Worm (Caenorhabditis elegans) whole organism, L2 larva: ENCODE results near the gene phat-7.

Experiments
- C34F6.9 ChIP-seq: fragments of 150-350 bp; optimal IDR thresholded peaks from 2 replicates; lab custom pipeline; 2014; ENCODE audit warnings: missing biosample characterization, missing genetic modification characterization
- F13H6.1 ChIP-seq: sonication (generic microtip); optimal IDR thresholded peaks from 2 replicates; lab custom pipeline; 2016; ENCODE audit warnings: missing genetic modification characterization, missing compliant biosample characterization
- R02D3.7 ChIP-seq: fragments of 150-350 bp; optimal IDR thresholded peaks from 2 replicates; lab custom pipeline; 2014; ENCODE audit warnings: missing biosample characterization, missing genetic modification characterization
- Y55F3AM.14 ChIP-seq: fragments of 200-800 bp; sonication (Bioruptor generic); optimal IDR thresholded peaks from 2 replicates; lab custom pipeline; 2018; ENCODE audit warnings: mild to moderate bottlenecking, missing genetic modification characterization, missing compliant biosample characterization
- ZK546.5 ChIP-seq: sonication (generic microtip); optimal IDR thresholded peaks from 2 replicates; lab custom pipeline; 2017; ENCODE audit warnings: missing biosample characterization, missing genetic modification characterization
- alr-1 ChIP-seq: fragments of 150-350 bp; optimal IDR thresholded peaks from 2 replicates; lab custom pipeline; 2014; ENCODE audit warnings: missing biosample characterization, missing genetic modification characterization
- ama-1 ChIP-seq: fragments of 150-350 bp; optimal IDR thresholded peaks from 2 replicates; lab custom pipeline; 2018; ENCODE audit warnings: inconsistent platforms
- blmp-1 ChIP-seq: sonication (generic microtip); optimal IDR thresholded peaks from 2 replicates; lab custom pipeline; 2017; ENCODE audit warnings: missing genetic modification characterization, mild to moderate bottlenecking, missing compliant biosample characterization, antibody characterized with exemption, moderate library complexity; ENCODE audit not compliant: insufficient read depth
- ceh-16 ChIP-seq: fragments of 150-350 bp; optimal IDR thresholded peaks from 2 replicates; lab custom pipeline; 2014; ENCODE audit warnings: missing biosample characterization, missing genetic modification characterization
- crh-2 ChIP-seq: sonication (generic microtip); optimal IDR thresholded peaks from 2 replicates; lab custom pipeline; 2017; ENCODE audit warnings: missing biosample characterization, missing genetic modification characterization
- dmd-4 ChIP-seq: sonication (generic microtip); optimal IDR thresholded peaks from 2 replicates; lab custom pipeline; 2017; ENCODE audit warnings: missing biosample characterization, missing genetic modification characterization
- egl-27 ChIP-seq: sonication (generic microtip); optimal IDR thresholded peaks from 3 replicates; lab custom pipeline; 2017; ENCODE audit warnings: missing biosample characterization, missing genetic modification reagents, missing genetic modification characterization
- elt-1 ChIP-seq: fragments of 150-350 bp; optimal IDR thresholded peaks from 2 replicates; lab custom pipeline; 2014; ENCODE audit warnings: missing biosample characterization, missing genetic modification characterization
- fos-1 ChIP-seq: fragments of 150-350 bp; optimal IDR thresholded peaks from 2 replicates; lab custom pipeline; 2014; ENCODE audit warnings: missing biosample characterization, missing genetic modification characterization
- gmeb-1 ChIP-seq: fragments of 150-350 bp; optimal IDR thresholded peaks from 2 replicates; lab custom pipeline; 2014; ENCODE audit warnings: missing biosample characterization, missing genetic modification characterization
- lin-11 ChIP-seq: fragments of 150-350 bp; sonication (generic microtip); optimal IDR thresholded peaks from 2 replicates; lab custom pipeline; 2014; ENCODE audit warnings: missing biosample characterization, missing genetic modification characterization, inconsistent platforms, mixed read lengths
- lin-13 ChIP-seq: fragments of 150-350 bp; optimal IDR thresholded peaks from 2 replicates; lab custom pipeline; 2014; ENCODE audit warnings: missing biosample characterization, missing genetic modification reagents, missing genetic modification characterization
- lin-39 ChIP-seq: fragments of 150-350 bp; optimal IDR thresholded peaks from 2 replicates; lab custom pipeline; 2014; ENCODE audit warnings: missing biosample characterization, missing genetic modification reagents, missing genetic modification characterization
- lsy-2 ChIP-seq, 2 experiments: fragments of 150-350 bp in 1 of 2; sonication (generic microtip) in 1 of 2; optimal IDR thresholded peaks; 2 replicates each; lab custom pipeline; 2014 to 2017; ENCODE audit warnings: missing biosample characterization in 2 of 2, missing genetic modification characterization in 2 of 2
- mab-5 ChIP-seq: fragments of 150-350 bp; optimal IDR thresholded peaks from 2 replicates; lab custom pipeline; 2014; ENCODE audit warnings: missing biosample characterization, missing genetic modification characterization
- mbf-1 ChIP-seq: sonication (generic microtip); optimal IDR thresholded peaks from 2 replicates; lab custom pipeline; 2017; ENCODE audit warnings: missing biosample characterization, missing genetic modification characterization
- mdl-1 ChIP-seq, 2 experiments: fragments of 150-350 bp in 1 of 2; sonication (generic microtip) in 1 of 2; optimal IDR thresholded peaks; 2 replicates each; lab custom pipeline; 2017; ENCODE audit warnings: missing biosample characterization in 2 of 2, missing genetic modification characterization in 2 of 2
- nhr-11 ChIP-seq: fragments of 150-350 bp; optimal IDR thresholded peaks from 2 replicates; lab custom pipeline; 2014; ENCODE audit warnings: missing biosample characterization, missing genetic modification characterization
- nhr-129 ChIP-seq: fragments of 150-350 bp; optimal IDR thresholded peaks from 2 replicates; lab custom pipeline; 2014; ENCODE audit warnings: missing biosample characterization, missing genetic modification characterization
- nhr-21 ChIP-seq: fragments of 150-350 bp; optimal IDR thresholded peaks from 2 replicates; lab custom pipeline; 2014; ENCODE audit warnings: missing biosample characterization, missing genetic modification characterization
- nhr-23 ChIP-seq: fragments of 150-350 bp; optimal IDR thresholded peaks from 2 replicates; lab custom pipeline; 2014; ENCODE audit warnings: missing biosample characterization, missing genetic modification reagents, missing genetic modification characterization
- nhr-25 ChIP-seq: fragments of 150-350 bp; sonication (generic microtip); optimal IDR thresholded peaks from 3 replicates; lab custom pipeline; 2014; ENCODE audit warnings: missing biosample characterization, missing genetic modification characterization
- nhr-6 ChIP-seq: fragments of 150-350 bp; optimal IDR thresholded peaks from 2 replicates; lab custom pipeline; 2014; ENCODE audit warnings: missing biosample characterization, missing genetic modification characterization
- peb-1 ChIP-seq: fragments of 150-350 bp; optimal IDR thresholded peaks from 2 replicates; lab custom pipeline; 2014; ENCODE audit warnings: missing biosample characterization, missing genetic modification characterization
- sem-4 ChIP-seq: fragments of 150-350 bp; optimal IDR thresholded peaks from 2 replicates; lab custom pipeline; 2014; ENCODE audit warnings: missing biosample characterization, missing genetic modification reagents, missing genetic modification characterization
- skn-1 ChIP-seq: sonication (generic microtip); optimal IDR thresholded peaks from 2 replicates; lab custom pipeline; 2017; ENCODE audit warnings: missing biosample characterization, missing genetic modification characterization
- sma-9 ChIP-seq, 2 experiments: fragments of 150-350 bp in 1 of 2; sonication (generic microtip) in 1 of 2; optimal IDR thresholded peaks; 2 replicates each; lab custom pipeline; 2014 to 2016; ENCODE audit warnings: missing genetic modification characterization in 2 of 2, mild to moderate bottlenecking in 1 of 2, missing biosample characterization in 1 of 2, missing compliant biosample characterization in 1 of 2, missing genetic modification reagents in 1 of 2, moderate library complexity in 1 of 2
- unc-55 ChIP-seq: fragments of 150-350 bp; sonication (generic microtip); optimal IDR thresholded peaks from 3 replicates; lab custom pipeline; 2014; ENCODE audit warnings: missing biosample characterization, missing genetic modification reagents, missing genetic modification characterization
- unc-62 ChIP-seq: fragments of 150-350 bp; optimal IDR thresholded peaks from 2 replicates; lab custom pipeline; 2014; ENCODE audit warnings: missing biosample characterization, missing genetic modification reagents, missing genetic modification characterization
- zag-1 ChIP-seq: fragments of 150-350 bp; optimal IDR thresholded peaks from 2 replicates; lab custom pipeline; 2014; ENCODE audit warnings: missing biosample characterization, missing genetic modification characterization
- ztf-1 ChIP-seq: fragments of 200-800 bp; sonication (Bioruptor generic); conservative IDR thresholded peaks from 2 replicates; pipeline ENCODE4 v1.3.6; 2022; ENCODE audit warnings: missing genetic modification characterization, missing compliant biosample characterization
- ztf-11 ChIP-seq: sonication (generic microtip); optimal IDR thresholded peaks from 2 replicates; lab custom pipeline; 2017; ENCODE audit warnings: missing biosample characterization, missing genetic modification characterization
- ztf-4 ChIP-seq: fragments of 150-350 bp; optimal IDR thresholded peaks from 2 replicates; lab custom pipeline; 2014; ENCODE audit warnings: missing biosample characterization, missing genetic modification characterization

phat-7 gene

DNA sequence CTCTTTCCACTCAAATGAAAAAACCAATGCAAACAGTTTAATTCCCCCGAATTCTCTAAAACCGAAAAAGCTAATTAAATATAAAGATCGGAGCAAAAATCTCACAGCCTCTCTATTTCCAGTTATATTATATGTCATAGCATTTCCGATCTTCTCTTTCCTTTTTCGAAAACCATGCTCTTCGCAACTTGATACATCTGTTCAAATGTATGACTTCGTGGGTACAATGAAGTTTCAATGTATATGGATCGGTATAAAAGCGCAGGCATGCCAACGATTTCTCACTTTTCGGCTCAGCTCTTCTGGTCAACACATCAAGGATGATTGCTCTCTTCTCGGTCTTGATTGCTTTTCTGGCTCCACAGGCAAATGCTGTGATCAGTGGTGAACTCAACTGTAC, at the start of gene phat-7:
Gene phat-7 (plus strand): TSS at position 301 of the 400 bp plus-strand sequence.
- no peak for TF ChIP-seq peb-1 (tag; lab: Kevin White, UChicago)
- no peak for TF ChIP-seq ztf-4
- no peak for TF ChIP-seq nhr-129 (tag; lab: Kevin White, UChicago)
- TF ChIP-seq lin-11 (tag; lab: Kevin White, UChicago) = no peak
- no peak for TF ChIP-seq skn-1 (tag; lab: Kevin White, UChicago)
- no peak for TF ChIP-seq fos-1 (tag; lab: Kevin White, UChicago)
- no peak for TF ChIP-seq unc-62
- TF ChIP-seq crh-2 = no peak
- TF ChIP-seq nhr-21 (tag; lab: Kevin White, UChicago) = no peak
- no peak for TF ChIP-seq nhr-11 (tag; lab: Kevin White, UChicago)
- no peak for TF ChIP-seq ceh-16 (tag; lab: Kevin White, UChicago)
- no peak for TF ChIP-seq sma-9 (GFP tag; optimal IDR thresholded peaks at IDR 0.05; lab: Kevin White, UChicago)
- no peak for TF ChIP-seq sma-9 (tag; optimal IDR thresholded peaks at IDR 0.05; lab: Kevin White, UChicago)
- no peak for TF ChIP-seq egl-27 (tag; lab: Kevin White, UChicago)
- TF ChIP-seq mdl-1 (tag; optimal IDR thresholded peaks at IDR 0.05; lab: Kevin White, UChicago) = no peak
- no peak for TF ChIP-seq elt-1 (tag; lab: Kevin White, UChicago)
- no peak for TF ChIP-seq ZK546.5 (tag; lab: Kevin White, UChicago)
- TF ChIP-seq lsy-2 (tag; optimal IDR thresholded peaks at IDR 0.05; lab: Kevin White, UChicago) = no peak
- no peak for TF ChIP-seq nhr-23 (tag; lab: Kevin White, UChicago)
- no peak for TF ChIP-seq dmd-4 (tag; lab: Kevin White, UChicago)
- no peak for TF ChIP-seq F13H6.1

DNA sequence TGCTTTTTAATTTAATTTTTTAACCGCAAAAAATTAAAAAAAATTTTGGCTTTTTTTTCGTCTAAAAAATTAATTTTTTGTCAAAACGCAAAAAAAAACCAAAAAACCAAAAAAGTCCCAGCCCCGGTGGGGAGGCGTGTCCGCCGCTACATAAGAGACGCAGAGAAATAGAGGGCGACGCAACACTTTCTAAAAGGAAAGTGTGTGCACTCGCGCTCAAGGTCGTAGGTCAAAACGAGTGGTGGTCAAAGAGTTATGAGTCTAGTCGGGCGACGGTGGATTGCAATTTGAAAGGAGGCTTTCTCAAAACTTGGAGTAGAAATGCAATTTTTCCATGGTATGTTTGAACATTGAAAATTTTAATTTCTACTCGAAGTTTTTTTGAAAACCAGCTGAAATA, 41.6 kb upstream of the phat-7 start:
- no peak for TF ChIP-seq alr-1 (tag; lab: Kevin White, UChicago)
- no peak for TF ChIP-seq crh-2
- TF ChIP-seq nhr-21 (tag; lab: Kevin White, UChicago) = no peak
- TF ChIP-seq ztf-11 = no peak
- no peak for TF ChIP-seq zag-1
- TF ChIP-seq blmp-1 (tag; lab: Kevin White, UChicago) = no peak
- TF ChIP-seq nhr-23 (tag; lab: Kevin White, UChicago) = no peak
- no peak for TF ChIP-seq lin-13 (GFP tag; lab: Kevin White, UChicago)
- TF ChIP-seq nhr-6 = no peak

DNA sequence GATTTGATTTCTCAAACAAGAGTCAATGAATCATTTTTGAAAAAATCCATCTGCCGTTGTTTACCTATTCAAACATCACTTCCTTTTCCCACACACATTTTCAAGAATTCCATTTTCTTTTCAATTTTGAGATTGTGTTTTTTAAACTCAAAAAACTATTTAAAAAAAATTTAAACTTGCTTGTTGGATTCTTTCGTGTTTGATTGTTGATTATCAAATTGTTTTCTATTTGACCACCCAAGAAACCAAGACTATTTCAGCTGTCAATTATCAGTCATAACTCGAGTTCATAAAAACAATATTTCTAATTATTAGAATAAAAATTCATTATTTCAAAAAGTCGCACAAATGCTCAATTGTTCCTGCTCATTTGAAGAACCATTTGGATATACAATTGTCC, 41.0 kb upstream of the phat-7 start, which contains the start of gene srh-8:
Gene srh-8 (plus strand): TSS at position 301 of the 400 bp plus-strand sequence.
- TF ChIP-seq sem-4 (tag; lab: Kevin White, UChicago) (no peak), alr-1 (tag; lab: Kevin White, UChicago) (no peak), R02D3.7 (no peak), ama-1 (lab: Kevin White, UChicago) (no peak), C34F6.9 (tag; lab: Kevin White, UChicago) (no peak), nhr-11 (tag; lab: Kevin White, UChicago) (no peak), ztf-1 (no peak), mab-5 (tag; lab: Kevin White, UChicago) (no peak), nhr-21 (tag; lab: Kevin White, UChicago) (no peak), unc-55 (GFP tag; lab: Kevin White, UChicago) (no peak), elt-1 (tag; lab: Kevin White, UChicago) (no peak)

DNA sequence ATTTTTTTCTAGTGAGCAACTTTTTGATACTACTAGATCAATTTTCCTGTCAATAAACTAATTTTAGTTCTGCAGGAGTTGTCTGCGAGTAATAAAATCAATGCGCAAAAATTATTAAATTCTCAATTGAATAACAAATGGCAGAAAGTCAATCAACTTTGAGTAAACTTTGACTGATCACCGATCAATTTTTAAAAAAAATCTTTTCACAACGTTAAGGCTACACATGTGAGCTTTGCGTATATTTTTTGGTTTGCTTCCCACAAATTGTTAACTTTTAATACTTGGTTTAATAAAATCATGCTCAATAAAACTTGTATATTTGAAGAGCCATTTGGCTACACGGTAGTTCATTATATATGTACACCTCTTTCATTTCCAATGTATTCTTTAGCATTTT, 38.3 kb upstream of the phat-7 start, which contains the start of gene srh-7:
Gene srh-7 (plus strand): TSS at position 301 of the 400 bp plus-strand sequence.
- TF ChIP-seq mbf-1 (tag; lab: Kevin White, UChicago) = no peak
- no peak for TF ChIP-seq blmp-1 (tag; lab: Kevin White, UChicago)
- TF ChIP-seq nhr-129 (tag; lab: Kevin White, UChicago) = no peak
- no peak for TF ChIP-seq ztf-11
- TF ChIP-seq lsy-2 (tag; optimal IDR thresholded peaks at IDR 0.05; lab: Kevin White, UChicago) = no peak
- TF ChIP-seq nhr-11 (tag; lab: Kevin White, UChicago) = no peak
- no peak for TF ChIP-seq mab-5 (tag; lab: Kevin White, UChicago)
- TF ChIP-seq Y55F3AM.14 = no peak
- TF ChIP-seq gmeb-1 (tag; lab: Kevin White, UChicago) = no peak
- no peak for TF ChIP-seq ceh-16 (tag; lab: Kevin White, UChicago)
- no peak for TF ChIP-seq nhr-25 (tag; lab: Kevin White, UChicago)
- no peak for TF ChIP-seq skn-1 (tag; lab: Kevin White, UChicago)
- TF ChIP-seq ZK546.5 (tag; lab: Kevin White, UChicago) = no peak
- no peak for TF ChIP-seq unc-55 (GFP tag; lab: Kevin White, UChicago)
- TF ChIP-seq lin-39 (tag; lab: Kevin White, UChicago) = no peak
- TF ChIP-seq elt-1 (tag; lab: Kevin White, UChicago) = no peak
